In genomic region chr2L:21026597-21026996, dm6 we compare ENCODE assay signal across 3 fruit fly cellular contexts.
TF ChIP-seq lines count a peak whose summit lies in the region.

No protein-coding gene starts in this region.

- no peak for TF ChIP-seq CTCF in whole organism, embryonic (GFP tag; optimal IDR thresholded peaks at IDR 0.05; lab: Kevin White, UChicago)

TF ChIP-seq in whole organism, embryonic, 481 proteins besides CTCF, POLR2A, EP300 and RAD21:
- TF ChIP-seq CG5180 (GFP tag; optimal IDR thresholded peaks at IDR 0.05; lab: Kevin White, UChicago) (no peak), CG18476 (GFP tag; optimal IDR thresholded peaks at IDR 0.05; lab: Kevin White, UChicago) (peak; percentile 87), az2 (GFP tag; optimal IDR thresholded peaks at IDR 0.05; lab: Kevin White, UChicago) (no peak), CG11504 (tag; optimal IDR thresholded peaks at IDR 0.05; lab: Kevin White, UChicago) (peak; percentile 34), sens (GFP tag; lab: Kevin White, UChicago) (peak; percentile 58), CG10979 (tag; optimal IDR thresholded peaks at IDR 0.05; lab: Kevin White, UChicago) (peak; percentile 10), phol (tag; optimal IDR thresholded peaks at IDR 0.05; lab: Kevin White, UChicago) (peak; percentile 21), hkb (optimal IDR thresholded peaks at IDR 0.05; lab: Kevin White, UChicago) (peak; percentile 98), hkb (GFP tag; IDR thresholded peaks at IDR 0.05; lab: Robert Waterston, UW) (no peak), CG31441 (GFP tag; IDR thresholded peaks at IDR 0.05; lab: Robert Waterston, UW) (0 out of 2 replicates have a peak, but pooled peaks have one; percentile 10), Xrp1 (GFP tag; IDR thresholded peaks at IDR 0.05; lab: Robert Waterston, UW) (0 out of 2 replicates have a peak, but pooled peaks have one; percentile 12), rib (GFP tag; IDR thresholded peaks at IDR 0.05; lab: Robert Waterston, UW) (no peak), Blimp-1 (GFP tag; optimal IDR thresholded peaks at IDR 0.05; lab: Kevin White, UChicago) (peak; percentile 2), dmrt99B (tag; optimal IDR thresholded peaks at IDR 0.05; lab: Kevin White, UChicago) (peak; percentile 3), luna (GFP tag; optimal IDR thresholded peaks at IDR 0.05; lab: Kevin White, UChicago) (no peak), row (GFP tag; IDR thresholded peaks at IDR 0.05; lab: Robert Waterston, UW) (peak; percentile 26; the same call in 1 of the 3 replicates)

TF ChIP-seq in whole organism, prepupa, 60 proteins besides CTCF, POLR2A, EP300 and RAD21:
- TF ChIP-seq Eip78C (GFP tag; lab: Kevin White, UChicago) (peak; percentile 42), CG32006 (GFP tag; optimal IDR thresholded peaks at IDR 0.05; lab: Kevin White, UChicago) (peak; percentile 34), CG11294 (GFP tag; IDR thresholded peaks at IDR 0.05; lab: Robert Waterston, UW) (no peak), CG34406 (GFP tag; optimal IDR thresholded peaks at IDR 0.05; lab: Kevin White, UChicago) (no peak), eg (GFP tag; IDR thresholded peaks at IDR 0.05; lab: Robert Waterston, UW) (no peak), CG8119 (GFP tag; IDR thresholded peaks at IDR 0.05; lab: Robert Waterston, UW) (0 out of 3 replicates have a peak, but pooled peaks have one; percentile 37), Hr4 (GFP tag; optimal IDR thresholded peaks at IDR 0.05; lab: Kevin White, UChicago) (peak; percentile 27), CG4318 (GFP tag; optimal IDR thresholded peaks at IDR 0.05; lab: Kevin White, UChicago) (peak; percentile 28)

TF ChIP-seq in whole organism, pupa, 21 proteins besides CTCF, POLR2A, EP300 and RAD21:
- no peak for TF ChIP-seq D1 (tag; optimal IDR thresholded peaks at IDR 0.05; lab: Kevin White, UChicago)
- TF ChIP-seq CG8301 (tag; optimal IDR thresholded peaks at IDR 0.05; lab: Kevin White, UChicago), result peak; percentile 3
- no peak for TF ChIP-seq CG8159 (tag; optimal IDR thresholded peaks at IDR 0.05; lab: Kevin White, UChicago)
- TF ChIP-seq CG14655 (GFP tag; optimal IDR thresholded peaks at IDR 0.05; lab: Kevin White, UChicago), result peak; percentile 34
- TF ChIP-seq CG4496 (GFP tag; IDR thresholded peaks at IDR 0.05; lab: Robert Waterston, UW), result no peak
TF ChIP-seq in whole organism, pupa: peak in this region for 2.

Comparison
In these comparisons a context has a peak if more than half of its experiments do, and no peak if none do; other contexts are left out.
1. Of the 7 proteins assayed by ChIP-seq in both whole organism, embryonic and whole organism, prepupa: peak only in whole organism, embryonic: Blimp-1; only in whole organism, prepupa: none; in both: none; in neither: 6.